Worm (Caenorhabditis elegans): ENCODE results near the gene F25B3.4.

DNA sequence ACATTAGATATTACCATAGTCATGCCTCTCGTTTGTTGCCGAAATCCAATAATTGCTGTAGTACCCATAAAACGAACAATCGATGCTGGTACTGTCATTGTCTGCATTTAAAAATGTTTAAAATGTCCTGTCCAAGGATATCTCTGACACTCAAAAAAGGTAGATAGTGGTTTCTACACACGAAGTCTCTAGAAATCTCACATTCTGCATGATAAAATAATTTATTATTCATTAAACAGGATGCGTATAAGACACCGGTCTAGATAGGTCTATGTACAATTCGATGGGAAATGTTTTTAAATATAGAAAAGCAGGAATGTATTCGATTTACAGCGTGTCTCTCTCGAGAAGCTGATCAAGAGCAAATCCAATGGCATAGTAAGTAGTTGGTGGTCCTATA is 29.0 kb downstream of the F25B3.4 start, which contains the start of gene C50F4.12:
- TF ChIP-seq aly-1 (tag; optimal IDR thresholded peaks at IDR 0.05): no peak
- TF ChIP-seq B0310.2 (tag; optimal IDR thresholded peaks at IDR 0.05): no peak
- TF ChIP-seq sea-1 (GFP tag; conservative IDR thresholded peaks at IDR 0.05): no peak
- no peak for TF ChIP-seq scrt-1 (GFP tag; IDR thresholded peaks at IDR 0.05)
- no peak for TF ChIP-seq hnd-1 (tag; optimal IDR thresholded peaks at IDR 0.05)
- no peak for TF ChIP-seq ets-7 (tag; optimal IDR thresholded peaks at IDR 0.05)
- TF ChIP-seq hmg-4 (GFP tag; optimal IDR thresholded peaks at IDR 0.05): no peak
- no peak for TF ChIP-seq ceh-36 (tag; optimal IDR thresholded peaks at IDR 0.05)

Data from whole organism, early embryonic.